Worm (Caenorhabditis elegans): ENCODE data around the gene rcat-1.

The rcat-1 gene

ce11 chrIV:275146-275545 lies 19.9 kb upstream of the rcat-1 start:
- TF ChIP-seq elt-3 (tag; optimal IDR thresholded peaks at IDR 0.05) (no peak), lin-39 (tag; optimal IDR thresholded peaks at IDR 0.05) (no peak), nhr-12 (tag; optimal IDR thresholded peaks at IDR 0.05) (no peak), elt-2 (tag; optimal IDR thresholded peaks at IDR 0.05) (peak; percentile 62), fkh-2 (tag; optimal IDR thresholded peaks at IDR 0.05) (no peak), pqm-1 (tag; optimal IDR thresholded peaks at IDR 0.05) (peak; percentile 68), nhr-25 (tag; optimal IDR thresholded peaks at IDR 0.05) (no peak), pha-4 (tag; optimal IDR thresholded peaks at IDR 0.05) (peak; percentile 30)

ce11 chrIV:274185-274584 lies 19.0 kb upstream of the rcat-1 start, which contains the start of gene sma-10:
TSS of gene sma-10 (plus strand) at chrIV:274420.
- TF ChIP-seq pha-4 (tag; optimal IDR thresholded peaks at IDR 0.05) (peak; percentile 82), ceh-28 (tag; optimal IDR thresholded peaks at IDR 0.05) (peak; percentile 65), jun-1 (tag; optimal IDR thresholded peaks at IDR 0.05) (peak; percentile 82), snpc-4 (tag; optimal IDR thresholded peaks at IDR 0.05) (no peak), aly-2 (tag; optimal IDR thresholded peaks at IDR 0.05) (no peak), elt-1 (tag; optimal IDR thresholded peaks at IDR 0.05) (no peak), nfya-1 (tag; optimal IDR thresholded peaks at IDR 0.05; ENCODE audit: insufficient read depth) (peak; percentile 29), sea-2 (GFP tag; optimal IDR thresholded peaks at IDR 0.05) (no peak), elt-3 (tag; optimal IDR thresholded peaks at IDR 0.05) (peak in 2 of 3 experiments; percentile 17 to 58), nhr-23 (tag; optimal IDR thresholded peaks at IDR 0.05) (peak; percentile 76), nhr-25 (tag; optimal IDR thresholded peaks at IDR 0.05) (no peak), elt-2 (tag; optimal IDR thresholded peaks at IDR 0.05) (peak; percentile 97), nhr-43 (tag; optimal IDR thresholded peaks at IDR 0.05; ENCODE audit: poor library complexity, severe bottlenecking) (peak; percentile 0), nhr-12 (tag; optimal IDR thresholded peaks at IDR 0.05) (no peak), pqm-1 (tag; optimal IDR thresholded peaks at IDR 0.05) (peak; percentile 98)

ce11 chrIV:273299-273698 lies 18.1 kb upstream of the rcat-1 start, which contains the start of gene srh-282:
TSS of gene srh-282 (minus strand) at chrIV:273399.
- TF ChIP-seq nhr-12 (tag; optimal IDR thresholded peaks at IDR 0.05) = no peak
- no peak for TF ChIP-seq jun-1 (tag; optimal IDR thresholded peaks at IDR 0.05)
- no peak for TF ChIP-seq nfya-1 (tag; optimal IDR thresholded peaks at IDR 0.05; ENCODE audit: insufficient read depth)
- no peak for TF ChIP-seq ama-1 (optimal IDR thresholded peaks at IDR 0.05)
- TF ChIP-seq R02D3.7 (tag; optimal IDR thresholded peaks at IDR 0.05) = no peak
- TF ChIP-seq skn-1 (tag; optimal IDR thresholded peaks at IDR 0.05) = no peak
- no peak for TF ChIP-seq fkh-10 (GFP tag; optimal IDR thresholded peaks at IDR 0.05)
- no peak for TF ChIP-seq ztf-11 (tag; optimal IDR thresholded peaks at IDR 0.05)
- no peak for TF ChIP-seq ceh-82 (tag; optimal IDR thresholded peaks at IDR 0.05)
- no peak for TF ChIP-seq eor-1 (tag; optimal IDR thresholded peaks at IDR 0.05)
- no peak for TF ChIP-seq nhr-77 (tag; optimal IDR thresholded peaks at IDR 0.05)
- TF ChIP-seq nhr-67 (tag; optimal IDR thresholded peaks at IDR 0.05) = no peak
- no peak for TF ChIP-seq unc-62 (GFP tag; optimal IDR thresholded peaks at IDR 0.05)
- TF ChIP-seq daf-12 (tag; optimal IDR thresholded peaks at IDR 0.05) = no peak
- no peak for TF ChIP-seq zag-1 (tag; optimal IDR thresholded peaks at IDR 0.05)
- TF ChIP-seq elt-2 (tag; optimal IDR thresholded peaks at IDR 0.05) = no peak
- no peak for TF ChIP-seq ceh-28 (tag; optimal IDR thresholded peaks at IDR 0.05)
- TF ChIP-seq elt-3 (tag; optimal IDR thresholded peaks at IDR 0.05) = no peak
- TF ChIP-seq nhr-28 (tag; optimal IDR thresholded peaks at IDR 0.05) = no peak

ce11 chrIV:269107-269506 lies 13.9 kb upstream of the rcat-1 start, which contains the start of gene T21D12.11:
TSS of gene T21D12.11 (plus strand) at chrIV:269407.
- TF ChIP-seq lin-15B (tag; optimal IDR thresholded peaks at IDR 0.05) = no peak
- no peak for TF ChIP-seq nhr-11 (tag; optimal IDR thresholded peaks at IDR 0.05)
- TF ChIP-seq mml-1 (tag; optimal IDR thresholded peaks at IDR 0.05) = no peak
- TF ChIP-seq nfya-1 (tag; optimal IDR thresholded peaks at IDR 0.05; ENCODE audit: insufficient read depth) = no peak
- no peak for TF ChIP-seq pqm-1 (tag; optimal IDR thresholded peaks at IDR 0.05)
- TF ChIP-seq sea-2 (GFP tag; optimal IDR thresholded peaks at IDR 0.05) = no peak
- TF ChIP-seq daf-12 (tag; optimal IDR thresholded peaks at IDR 0.05) = no peak
- no peak for TF ChIP-seq nhr-23 (tag; optimal IDR thresholded peaks at IDR 0.05)
- TF ChIP-seq nhr-28 (tag; optimal IDR thresholded peaks at IDR 0.05) = no peak
- TF ChIP-seq ceh-9 (tag; optimal IDR thresholded peaks at IDR 0.05) = no peak
- no peak for TF ChIP-seq egl-27 (tag; optimal IDR thresholded peaks at IDR 0.05)
